Worm (Caenorhabditis elegans) whole organism, early embryonic: ENCODE measurements around the gene C05D12.5.

Experiments used
- B0310.2 ChIP-seq: sonication (generic microtip); optimal IDR thresholded peaks from 2 replicates; lab custom pipeline; 2016; ENCODE audit warnings: mild to moderate bottlenecking, missing genetic modification characterization, missing compliant biosample characterization
- ama-1 ChIP-seq: fragments of 150-350 bp; optimal IDR thresholded peaks from 2 replicates; lab custom pipeline; 2014
- ceh-13 ChIP-seq: fragments of 200-800 bp; sonication (Bioruptor generic); optimal IDR thresholded peaks from 2 replicates; lab custom pipeline; 2018; ENCODE audit warnings: mild to moderate bottlenecking, missing genetic modification characterization, missing compliant biosample characterization
- flt-1 ChIP-seq: fragments of 200-800 bp; sonication (Bioruptor generic); IDR thresholded peaks from 2 replicates; pipeline ENCODE4 v1.3.6; 2022; ENCODE audit warnings: missing genetic modification characterization, missing compliant biosample characterization
- hmbx-1 ChIP-seq: sonication (generic microtip); optimal IDR thresholded peaks from 2 replicates; lab custom pipeline; 2016; ENCODE audit warnings: mild to moderate bottlenecking, missing genetic modification characterization, missing compliant biosample characterization
- hmg-4 ChIP-seq: fragments of 200-800 bp; sonication (Bioruptor generic); optimal IDR thresholded peaks from 2 replicates; lab custom pipeline; 2018; ENCODE audit warnings: mild to moderate bottlenecking, missing genetic modification characterization, missing compliant biosample characterization
- hnd-1 ChIP-seq: sonication (generic microtip); optimal IDR thresholded peaks from 2 replicates; lab custom pipeline; 2016; ENCODE audit warnings: missing genetic modification characterization, missing compliant biosample characterization
- pes-1 ChIP-seq: fragments of 200-800 bp; sonication (Bioruptor generic); IDR thresholded peaks from 2 replicates; pipeline ENCODE4 v1.3.6; 2022; ENCODE audit warnings: missing genetic modification reagents, missing genetic modification characterization, missing compliant biosample characterization
- scrt-1 ChIP-seq: fragments of 200-800 bp; sonication (Bioruptor generic); IDR thresholded peaks from 2 replicates; pipeline ENCODE4 v1.3.6; 2022; ENCODE audit warnings: missing genetic modification characterization, missing compliant biosample characterization
- tbx-11 ChIP-seq: fragments of 200-800 bp; sonication (Bioruptor generic); IDR thresholded peaks from 2 replicates; pipeline ENCODE4 v1.3.6; 2022; ENCODE audit warnings: missing genetic modification characterization, missing compliant biosample characterization
- tra-4 ChIP-seq: sonication (generic microtip); optimal IDR thresholded peaks from 2 replicates; lab custom pipeline; 2017; ENCODE audit warnings: missing genetic modification characterization, missing compliant biosample characterization

ce11 chrII:11459883-11460282 lies 25.8 kb downstream of the C05D12.5 start:
- TF ChIP-seq flt-1 (GFP tag; lab: Robert Waterston, UW) (no peak), tbx-11 (GFP tag; lab: Robert Waterston, UW) (no peak), hmbx-1 (no peak), ama-1 (lab: Kevin White, UChicago) (no peak), tra-4 (tag; lab: Kevin White, UChicago) (no peak), hnd-1 (tag; lab: Kevin White, UChicago) (no peak), hmg-4 (GFP tag; lab: Kevin White, UChicago) (no peak), ceh-13 (GFP tag; lab: Kevin White, UChicago) (no peak), scrt-1 (GFP tag; lab: Robert Waterston, UW) (no peak), B0310.2 (tag; lab: Kevin White, UChicago) (no peak), pes-1 (no peak)
